Worm (Caenorhabditis elegans) whole organism, L3 larva: ENCODE results near the gene C50B6.7.

Experiments
- R02D3.7 ChIP-seq: fragments of 150-350 bp; optimal IDR thresholded peaks from 2 replicates; lab custom pipeline; 2014; ENCODE audit warnings: missing biosample characterization, missing genetic modification characterization
- ZK546.5 ChIP-seq: sonication (generic microtip); optimal IDR thresholded peaks from 2 replicates; lab custom pipeline; 2017; ENCODE audit warnings: missing biosample characterization, missing genetic modification characterization
- aly-2 ChIP-seq: fragments of 150-350 bp; optimal IDR thresholded peaks from 2 replicates; lab custom pipeline; 2014; ENCODE audit warnings: missing biosample characterization, missing genetic modification characterization
- ama-1 ChIP-seq: fragments of 150-350 bp; optimal IDR thresholded peaks from 2 replicates; lab custom pipeline; 2018
- ceh-16 ChIP-seq: sonication (generic microtip); optimal IDR thresholded peaks from 2 replicates; lab custom pipeline; 2017; ENCODE audit warnings: missing biosample characterization, missing genetic modification characterization
- ceh-28 ChIP-seq: fragments of 150-350 bp; optimal IDR thresholded peaks from 2 replicates; lab custom pipeline; 2014; ENCODE audit warnings: missing biosample characterization, missing genetic modification reagents, missing genetic modification characterization
- ceh-82 ChIP-seq: fragments of 150-350 bp; optimal IDR thresholded peaks from 2 replicates; lab custom pipeline; 2014; ENCODE audit warnings: missing biosample characterization, missing genetic modification characterization
- daf-12 ChIP-seq: fragments of 150-350 bp; optimal IDR thresholded peaks from 2 replicates; lab custom pipeline; 2014; ENCODE audit warnings: missing biosample characterization, missing genetic modification reagents, missing genetic modification characterization
- egl-27 ChIP-seq: sonication (generic microtip); optimal IDR thresholded peaks from 4 replicates; lab custom pipeline; 2017; ENCODE audit warnings: missing biosample characterization, missing genetic modification reagents, missing genetic modification characterization
- egl-5 ChIP-seq: fragments of 150-350 bp; optimal IDR thresholded peaks from 2 replicates; lab custom pipeline; 2017; ENCODE audit warnings: missing biosample characterization, missing genetic modification reagents, missing genetic modification characterization, inconsistent platforms
- elt-2 ChIP-seq: sonication (generic microtip); optimal IDR thresholded peaks from 2 replicates; lab custom pipeline; 2016; ENCODE audit warnings: missing genetic modification reagents, mild to moderate bottlenecking, missing genetic modification characterization, missing compliant biosample characterization
- elt-3 ChIP-seq, 3 experiments: fragments of 150-350 bp in 1 of 3; sonication (generic microtip) in 2 of 3; optimal IDR thresholded peaks; 2 replicates in 2 of 3; 4 replicates in 1 of 3; lab custom pipeline; 2014 to 2017; ENCODE audit warnings: missing biosample characterization in 3 of 3, missing genetic modification characterization in 3 of 3
- fkh-10 ChIP-seq: sonication (generic microtip); optimal IDR thresholded peaks from 2 replicates; lab custom pipeline; 2017; ENCODE audit warnings: missing biosample characterization, missing genetic modification reagents, missing genetic modification characterization
- fkh-2 ChIP-seq: fragments of 150-350 bp; optimal IDR thresholded peaks from 2 replicates; lab custom pipeline; 2014; ENCODE audit warnings: missing biosample characterization, missing genetic modification reagents, missing genetic modification characterization
- lsy-12 ChIP-seq: sonication (generic microtip); optimal IDR thresholded peaks from 2 replicates; lab custom pipeline; 2016; ENCODE audit warnings: mild to moderate bottlenecking, missing genetic modification characterization, missing compliant biosample characterization
- mml-1 ChIP-seq: fragments of 150-350 bp; sonication (generic microtip); optimal IDR thresholded peaks from 3 replicates; lab custom pipeline; 2014; ENCODE audit warnings: missing biosample characterization, missing genetic modification characterization
- nfya-1 ChIP-seq: sonication (generic microtip); optimal IDR thresholded peaks from 2 replicates; lab custom pipeline; 2017; ENCODE audit warnings: missing genetic modification characterization, mild to moderate bottlenecking, missing compliant biosample characterization, antibody characterized with exemption, moderate library complexity; ENCODE audit not compliant: insufficient read depth
- nhr-12 ChIP-seq: fragments of 150-350 bp; optimal IDR thresholded peaks from 2 replicates; lab custom pipeline; 2014; ENCODE audit warnings: missing biosample characterization, missing genetic modification characterization
- nhr-237 ChIP-seq: fragments of 150-350 bp; optimal IDR thresholded peaks from 2 replicates; lab custom pipeline; 2014; ENCODE audit warnings: missing biosample characterization, missing genetic modification characterization
- nhr-25 ChIP-seq: sonication (generic microtip); optimal IDR thresholded peaks from 2 replicates; lab custom pipeline; 2017; ENCODE audit warnings: missing biosample characterization, missing genetic modification characterization
- nhr-28 ChIP-seq: fragments of 150-350 bp; optimal IDR thresholded peaks from 2 replicates; lab custom pipeline; 2014; ENCODE audit warnings: missing biosample characterization, missing genetic modification characterization
- nhr-67 ChIP-seq: fragments of 150-350 bp; optimal IDR thresholded peaks from 2 replicates; lab custom pipeline; 2014; ENCODE audit warnings: missing biosample characterization, missing genetic modification characterization
- nhr-76 ChIP-seq: fragments of 150-350 bp; sonication (generic microtip); optimal IDR thresholded peaks from 5 replicates; lab custom pipeline; 2014; ENCODE audit warnings: missing biosample characterization, missing genetic modification characterization
- nhr-77 ChIP-seq: fragments of 150-350 bp; optimal IDR thresholded peaks from 2 replicates; lab custom pipeline; 2014; ENCODE audit warnings: missing biosample characterization, missing genetic modification characterization
- pha-4 ChIP-seq: fragments of 150-350 bp; optimal IDR thresholded peaks from 2 replicates; lab custom pipeline; 2014; ENCODE audit warnings: missing biosample characterization, missing genetic modification reagents, missing genetic modification characterization
- pqm-1 ChIP-seq: fragments of 150-350 bp; optimal IDR thresholded peaks from 2 replicates; lab custom pipeline; 2017; ENCODE audit warnings: missing biosample characterization, missing genetic modification characterization, inconsistent platforms
- sea-2 ChIP-seq: fragments of 150-350 bp; sonication (generic microtip); optimal IDR thresholded peaks from 4 replicates; lab custom pipeline; 2014; ENCODE audit warnings: missing biosample characterization, missing genetic modification reagents, missing genetic modification characterization
- skn-1 ChIP-seq: fragments of 150-350 bp; optimal IDR thresholded peaks from 2 replicates; lab custom pipeline; 2014; ENCODE audit warnings: missing biosample characterization, missing genetic modification characterization
- snpc-4 ChIP-seq: fragments of 150-350 bp; optimal IDR thresholded peaks from 2 replicates; lab custom pipeline; 2014; ENCODE audit warnings: missing biosample characterization, missing genetic modification characterization
- tbx-2 ChIP-seq: sonication (generic microtip); optimal IDR thresholded peaks from 2 replicates; lab custom pipeline; 2016; ENCODE audit warnings: mild to moderate bottlenecking, missing genetic modification characterization, missing compliant biosample characterization
- unc-39 ChIP-seq: sonication (generic microtip); optimal IDR thresholded peaks from 4 replicates; lab custom pipeline; 2017; ENCODE audit warnings: missing biosample characterization, missing genetic modification characterization
- unc-62 ChIP-seq: fragments of 150-350 bp; sonication (generic microtip); optimal IDR thresholded peaks from 4 replicates; lab custom pipeline; 2014; ENCODE audit warnings: missing biosample characterization, missing genetic modification reagents, missing genetic modification characterization
- ztf-11 ChIP-seq: fragments of 150-350 bp; optimal IDR thresholded peaks from 2 replicates; lab custom pipeline; 2014; ENCODE audit warnings: missing biosample characterization, missing genetic modification characterization
- ztf-4 ChIP-seq: fragments of 150-350 bp; optimal IDR thresholded peaks from 2 replicates; lab custom pipeline; 2014; ENCODE audit warnings: missing biosample characterization, missing genetic modification characterization

C50B6.7 gene

ce11 chrV:13288881-13289280 is 35.9 kb downstream of the C50B6.7 start:
- TF ChIP-seq ztf-11 (tag; lab: Kevin White, UChicago) (no peak), lsy-12 (tag; lab: Kevin White, UChicago) (no peak), egl-27 (tag; lab: Kevin White, UChicago) (no peak)

ce11 chrV:13286525-13286924 is 38.3 kb downstream of the C50B6.7 start:
- TF ChIP-seq ZK546.5 (tag; lab: Kevin White, UChicago) = no peak
- no peak for TF ChIP-seq aly-2
- TF ChIP-seq R02D3.7 (tag; lab: Kevin White, UChicago) = no peak
- no peak for TF ChIP-seq lsy-12 (tag; lab: Kevin White, UChicago)
- no peak for TF ChIP-seq sea-2 (GFP tag; lab: Kevin White, UChicago)
- no peak for TF ChIP-seq ceh-82 (tag; lab: Kevin White, UChicago)
- TF ChIP-seq daf-12 (tag; lab: Kevin White, UChicago) = no peak
- no peak for TF ChIP-seq fkh-10
- no peak for TF ChIP-seq elt-3 (tag; optimal IDR thresholded peaks at IDR 0.05; lab: Kevin White, UChicago)
- TF ChIP-seq pqm-1 (tag; lab: Kevin White, UChicago) = no peak
- no peak for TF ChIP-seq egl-27 (tag; lab: Kevin White, UChicago)

DNA sequence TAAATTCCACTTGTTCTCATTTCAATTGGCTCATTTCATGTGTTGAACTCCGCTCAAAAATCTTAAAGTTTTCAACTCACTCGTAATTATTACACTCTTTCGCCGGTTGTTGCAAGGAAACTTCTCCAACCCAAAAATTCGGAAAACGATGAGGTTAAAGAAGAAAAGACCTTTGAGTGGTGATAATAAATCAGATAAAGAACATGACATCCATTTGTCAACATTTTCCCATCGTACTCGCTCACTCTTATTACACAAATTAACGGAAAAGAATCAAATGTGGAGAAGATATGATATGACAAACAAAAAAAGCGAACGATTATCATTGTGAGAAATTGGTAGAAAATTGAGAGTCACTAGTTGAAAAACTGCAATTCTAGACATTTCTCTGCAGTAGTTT is 39.5 kb downstream of the C50B6.7 start:
- TF ChIP-seq daf-12 (tag; lab: Kevin White, UChicago) = no peak
- peak; percentile 21 for TF ChIP-seq nhr-25 (tag; lab: Kevin White, UChicago)
- TF ChIP-seq nfya-1 (tag; lab: Kevin White, UChicago) = no peak
- no peak for TF ChIP-seq ama-1 (lab: Kevin White, UChicago)
- TF ChIP-seq, all 47 proteins: peak for 1

DNA sequence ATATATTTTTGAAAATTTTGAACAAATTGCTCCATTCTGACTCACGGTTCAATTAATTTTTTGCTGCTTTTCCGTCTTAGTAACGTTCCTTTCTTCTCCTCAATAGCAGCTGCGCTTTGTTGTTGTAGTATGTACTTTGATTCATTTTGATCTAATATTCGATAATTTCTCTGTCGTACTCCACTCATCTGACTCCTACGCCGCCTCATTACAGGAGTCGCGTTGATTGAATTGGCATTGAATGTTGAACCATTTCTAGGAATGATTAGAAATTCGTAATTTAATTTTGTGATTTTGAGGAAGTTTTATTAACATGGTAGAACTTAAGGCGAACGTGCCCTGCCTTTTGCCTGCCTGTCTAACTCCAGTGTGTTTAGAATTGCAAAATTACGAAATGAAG is 41.8 kb downstream of the C50B6.7 start:
- no peak for TF ChIP-seq pha-4 (tag; lab: Kevin White, UChicago)
- no peak for TF ChIP-seq sea-2 (GFP tag; lab: Kevin White, UChicago)
- no peak for TF ChIP-seq nhr-237 (tag; lab: Kevin White, UChicago)
- TF ChIP-seq fkh-2 (tag; lab: Kevin White, UChicago) = no peak
- no peak for TF ChIP-seq daf-12 (tag; lab: Kevin White, UChicago)
- TF ChIP-seq ztf-4 (tag; lab: Kevin White, UChicago) = no peak

ce11 chrV:13280382-13280781 is 44.4 kb downstream of the C50B6.7 start:
- no peak for TF ChIP-seq nhr-67 (tag; lab: Kevin White, UChicago)
- no peak for TF ChIP-seq skn-1 (tag; lab: Kevin White, UChicago)
- TF ChIP-seq snpc-4 (tag; lab: Kevin White, UChicago) = no peak
- no peak for TF ChIP-seq nhr-25 (tag; lab: Kevin White, UChicago)
- no peak for TF ChIP-seq nfya-1 (tag; lab: Kevin White, UChicago)
- no peak for TF ChIP-seq ceh-16 (tag; lab: Kevin White, UChicago)
- TF ChIP-seq egl-5 (tag; lab: Kevin White, UChicago) = no peak
- no peak for TF ChIP-seq ceh-28 (tag; lab: Kevin White, UChicago)
- no peak for TF ChIP-seq tbx-2
- TF ChIP-seq pqm-1 (tag; lab: Kevin White, UChicago) = no peak
- no peak for TF ChIP-seq mml-1
- TF ChIP-seq unc-39 (tag; lab: Kevin White, UChicago) = no peak
- no peak for TF ChIP-seq nhr-76 (tag; lab: Kevin White, UChicago)
- no peak for TF ChIP-seq nhr-28 (tag; lab: Kevin White, UChicago)
- TF ChIP-seq unc-62 (GFP tag; lab: Kevin White, UChicago) = no peak

DNA sequence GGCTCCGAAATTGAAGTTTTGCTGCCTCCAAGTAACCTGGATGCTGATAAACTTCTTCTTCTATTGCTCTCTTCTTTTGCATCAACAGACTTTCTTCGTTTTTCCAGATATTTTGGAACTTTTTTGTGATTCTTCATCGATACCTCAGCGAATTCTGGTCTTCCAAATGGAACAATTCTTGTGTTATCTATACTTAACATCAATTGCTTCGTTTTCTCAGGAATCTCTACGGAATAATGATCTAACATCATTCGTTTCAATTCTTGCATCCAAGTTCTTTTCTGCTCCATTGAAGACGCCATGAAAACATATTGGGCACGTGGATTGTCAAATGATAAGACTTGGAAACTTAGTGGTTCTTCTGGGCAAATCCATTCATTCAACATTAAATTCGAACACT is 48.8 kb downstream of the C50B6.7 start, which contains the start of gene F32F2.4:
Gene F32F2.4 (plus strand): TSS at position 301 of the 400 bp plus-strand sequence.
- TF ChIP-seq nhr-77 (tag; lab: Kevin White, UChicago) (no peak), ceh-82 (tag; lab: Kevin White, UChicago) (no peak), ceh-28 (tag; lab: Kevin White, UChicago) (no peak), nhr-12 (tag; lab: Kevin White, UChicago) (no peak), elt-2 (tag; lab: Kevin White, UChicago) (no peak), aly-2 (no peak), nfya-1 (tag; lab: Kevin White, UChicago) (no peak), R02D3.7 (tag; lab: Kevin White, UChicago) (no peak), ZK546.5 (tag; lab: Kevin White, UChicago) (no peak), nhr-67 (tag; lab: Kevin White, UChicago) (no peak)
